Worm (Caenorhabditis elegans) whole organism, midembryonic: Measurements from ENCODE around the gene Y48G9A.9.

Experiments used
- cog-1 ChIP-seq: sonication (generic microtip); optimal IDR thresholded peaks from 2 replicates; lab custom pipeline; 2016; ENCODE audit warnings: missing genetic modification characterization, missing compliant biosample characterization
- flt-1 ChIP-seq: fragments of 200-800 bp; sonication (Bioruptor generic); IDR thresholded peaks from 2 replicates; pipeline ENCODE4 v1.3.6; 2022; ENCODE audit warnings: missing genetic modification characterization, missing compliant biosample characterization

DNA sequence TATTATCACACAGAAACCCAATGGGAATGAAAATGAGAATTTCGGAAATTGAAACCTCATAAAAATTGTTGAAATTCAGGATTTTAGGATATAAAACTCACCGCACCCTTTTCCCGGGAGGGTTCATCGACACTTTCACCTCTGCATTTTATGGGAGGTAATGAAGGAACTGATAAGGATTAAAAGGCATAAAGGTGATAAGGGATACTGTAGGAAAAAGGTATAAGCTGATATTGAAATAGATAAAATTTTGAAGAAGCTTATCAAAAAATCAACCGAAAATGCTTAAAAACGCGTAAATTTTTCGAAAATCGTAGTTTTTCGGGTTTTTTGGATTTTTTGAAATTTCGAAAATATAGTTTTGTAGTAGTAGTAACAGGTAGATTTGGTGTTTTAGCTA lies 42.0 kb upstream of the Y48G9A.9 start:
- no peak for TF ChIP-seq flt-1 (GFP tag; lab: Robert Waterston, UW)
- TF ChIP-seq cog-1 (tag; lab: Kevin White, UChicago), result no peak
